Fruit fly (Drosophila melanogaster): ENCODE measurements around the gene eff.

DNA sequence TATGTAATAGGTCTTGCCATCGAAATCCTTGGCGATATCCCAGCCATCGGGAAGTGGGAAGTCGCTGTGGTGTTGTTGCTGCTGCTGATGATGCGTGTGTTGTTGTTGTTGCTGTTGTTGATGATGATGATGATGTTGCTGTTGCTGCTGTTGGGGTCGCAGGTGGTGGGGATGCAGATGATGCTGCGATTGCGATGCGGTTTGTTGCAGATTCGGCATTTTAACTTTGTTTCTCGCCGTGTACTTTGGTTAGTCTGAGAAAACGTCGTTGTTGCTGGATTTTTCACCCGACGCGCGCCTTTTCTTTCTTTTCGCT lies 17.8 kb downstream of the eff start:
- TF ChIP-seq stc (GFP tag; IDR thresholded peaks at IDR 0.05) (no peak), CG4282 (GFP tag; optimal IDR thresholded peaks at IDR 0.05) (no peak), onecut (GFP tag; IDR thresholded peaks at IDR 0.05) (no peak), CG34376 (GFP tag; optimal IDR thresholded peaks at IDR 0.05) (no peak), CG14710 (tag; optimal IDR thresholded peaks at IDR 0.05) (no peak), Ssrp (tag; optimal IDR thresholded peaks at IDR 0.05) (no peak), B-H2 (GFP tag; optimal IDR thresholded peaks at IDR 0.05) (no peak), nmo (GFP tag; optimal IDR thresholded peaks at IDR 0.05) (no peak), CG10267 (tag; optimal IDR thresholded peaks at IDR 0.05) (no peak), kah (GFP tag; optimal IDR thresholded peaks at IDR 0.05) (no peak), Hr39 (optimal IDR thresholded peaks at IDR 0.05) (no peak), CG4617 (GFP tag; optimal IDR thresholded peaks at IDR 0.05; ENCODE audit: borderline replicate concordance) (no peak), pum (GFP tag; optimal IDR thresholded peaks at IDR 0.05) (no peak), CG16863 (GFP tag; optimal IDR thresholded peaks at IDR 0.05) (no peak)

Data from whole organism, embryonic.